Worm (Caenorhabditis elegans) whole organism, young adult: ENCODE results near the gene T07F10.3.

Experiments
- B0019.2 ChIP-seq: fragments of 200-800 bp; sonication (Bioruptor generic); conservative IDR thresholded peaks from 2 replicates; pipeline ENCODE4 v1.3.6; 2022; ENCODE audit warnings: missing genetic modification reagents, missing genetic modification characterization, missing compliant biosample characterization
- B0336.3 ChIP-seq: fragments of 200-800 bp; sonication (Bioruptor generic); IDR thresholded peaks from 2 replicates; pipeline ENCODE4 v1.3.6; 2022; ENCODE audit warnings: missing genetic modification characterization, missing compliant biosample characterization
- D2030.7 ChIP-seq: fragments of 200-800 bp; sonication (Bioruptor generic); IDR thresholded peaks from 2 replicates; pipeline ENCODE4 v1.3.6; 2022; ENCODE audit warnings: missing genetic modification reagents, missing genetic modification characterization, missing compliant biosample characterization
- F33H1.4 ChIP-seq: fragments of 200-800 bp; sonication (Bioruptor generic); IDR thresholded peaks from 2 replicates; pipeline ENCODE4 v1.3.6; 2022; ENCODE audit warnings: missing genetic modification reagents, missing genetic modification characterization, missing compliant biosample characterization
- F55B11.4 ChIP-seq: sonication (generic microtip); optimal IDR thresholded peaks from 2 replicates; lab custom pipeline; 2016; ENCODE audit warnings: missing compliant biosample characterization, missing genetic modification characterization, borderline replicate concordance; ENCODE audit not compliant: insufficient read depth
- F57C9.4 ChIP-seq: sonication (generic microtip); optimal IDR thresholded peaks from 2 replicates; lab custom pipeline; 2017; ENCODE audit warnings: mild to moderate bottlenecking, missing genetic modification characterization, missing compliant biosample characterization
- Y67H2A.10 ChIP-seq: fragments of 200-800 bp; sonication (Bioruptor generic); conservative IDR thresholded peaks from 2 replicates; pipeline ENCODE4 v1.3.6; 2022; ENCODE audit warnings: missing genetic modification reagents, missing genetic modification characterization, missing compliant biosample characterization
- Y79H2A.3 ChIP-seq: fragments of 200-800 bp; sonication (Bioruptor generic); conservative IDR thresholded peaks from 2 replicates; pipeline ENCODE4 v1.3.6; 2022; ENCODE audit warnings: missing genetic modification reagents, missing genetic modification characterization, missing compliant biosample characterization
- Y95B8A.8 ChIP-seq: fragments of 200-800 bp; sonication (Bioruptor generic); IDR thresholded peaks from 2 replicates; pipeline ENCODE4 v1.3.6; 2022; ENCODE audit warnings: missing genetic modification reagents, missing genetic modification characterization, missing compliant biosample characterization
- ZK185.1 ChIP-seq: sonication (generic microtip); optimal IDR thresholded peaks from 2 replicates; lab custom pipeline; 2016; ENCODE audit warnings: mild to moderate bottlenecking, missing genetic modification characterization, missing compliant biosample characterization; ENCODE audit not compliant: poor library complexity, severe bottlenecking
- akir-1 ChIP-seq: fragments of 200-800 bp; sonication (Bioruptor generic); optimal IDR thresholded peaks from 2 replicates; lab custom pipeline; 2018; ENCODE audit warnings: mild to moderate bottlenecking, missing genetic modification characterization, moderate library complexity, missing compliant biosample characterization
- athp-1 ChIP-seq: sonication (generic microtip); optimal IDR thresholded peaks from 2 replicates; lab custom pipeline; 2017; ENCODE audit warnings: mild to moderate bottlenecking, missing genetic modification characterization, missing compliant biosample characterization
- bed-1 ChIP-seq: fragments of 200-800 bp; sonication (Bioruptor generic); IDR thresholded peaks from 2 replicates; pipeline ENCODE4 v1.3.6; 2022; ENCODE audit warnings: missing genetic modification reagents, missing genetic modification characterization, missing compliant biosample characterization
- cebp-1 ChIP-seq, 2 experiments: fragments of 200-800 bp in 1 of 2; sonication (Bioruptor generic) in 1 of 2; sonication (generic microtip) in 1 of 2; IDR thresholded peaks in 1 of 2; optimal IDR thresholded peaks in 1 of 2; 2 replicates each; pipeline versions ENCODE4 v1.3.6 to Lab custom; 2017 to 2022; ENCODE audit warnings: missing compliant biosample characterization in 2 of 2, missing genetic modification characterization in 2 of 2, mild to moderate bottlenecking in 1 of 2, missing genetic modification reagents in 1 of 2, moderate library complexity in 1 of 2
- ceh-91 ChIP-seq: fragments of 200-800 bp; sonication (Bioruptor generic); IDR thresholded peaks from 2 replicates; pipeline ENCODE4 v1.3.6; 2022; ENCODE audit warnings: missing genetic modification reagents, missing genetic modification characterization, missing compliant biosample characterization
- die-1 ChIP-seq: sonication (generic microtip); optimal IDR thresholded peaks from 2 replicates; lab custom pipeline; 2016; ENCODE audit warnings: missing genotype, mild to moderate bottlenecking, missing genetic modification characterization, missing compliant biosample characterization
- dpff-1 ChIP-seq: sonication (generic microtip); optimal IDR thresholded peaks from 2 replicates; lab custom pipeline; 2017; ENCODE audit warnings: mild to moderate bottlenecking, missing genetic modification characterization, missing compliant biosample characterization
- efl-1 ChIP-seq: fragments of 150-350 bp; optimal IDR thresholded peaks from 2 replicates; lab custom pipeline; 2014; ENCODE audit warnings: missing biosample characterization, missing genetic modification reagents, missing genetic modification characterization
- egl-44 ChIP-seq: fragments of 200-800 bp; sonication (Bioruptor generic); IDR thresholded peaks from 2 replicates; pipeline ENCODE4 v1.3.6; 2022; ENCODE audit warnings: missing genetic modification reagents, missing genetic modification characterization, missing compliant biosample characterization
- egrh-3 ChIP-seq: fragments of 200-800 bp; sonication (Bioruptor generic); IDR thresholded peaks from 2 replicates; pipeline ENCODE4 v1.3.6; 2022; ENCODE audit warnings: missing genetic modification reagents, missing genetic modification characterization, missing compliant biosample characterization
- ekl-4 ChIP-seq: fragments of 200-800 bp; sonication (Bioruptor generic); IDR thresholded peaks from 2 replicates; pipeline ENCODE4 v1.3.6; 2022; ENCODE audit warnings: missing genetic modification reagents, missing genetic modification characterization, missing compliant biosample characterization
- gei-17 ChIP-seq: fragments of 200-800 bp; sonication (Bioruptor generic); optimal IDR thresholded peaks from 2 replicates; lab custom pipeline; 2018; ENCODE audit warnings: mild to moderate bottlenecking, missing genetic modification characterization, missing compliant biosample characterization
- hmg-20 ChIP-seq: fragments of 200-800 bp; sonication (Bioruptor generic); IDR thresholded peaks from 2 replicates; pipeline ENCODE4 v1.3.6; 2022; ENCODE audit warnings: missing genetic modification reagents, missing genetic modification characterization, missing compliant biosample characterization
- lsy-27 ChIP-seq: sonication (generic microtip); optimal IDR thresholded peaks from 2 replicates; lab custom pipeline; 2017; ENCODE audit warnings: missing genetic modification characterization, mild to moderate bottlenecking, missing compliant biosample characterization, antibody characterized with exemption, missing genotype, borderline replicate concordance; ENCODE audit not compliant: insufficient read depth
- madf-3 ChIP-seq: fragments of 200-800 bp; sonication (Bioruptor generic); IDR thresholded peaks from 2 replicates; pipeline ENCODE4 v1.3.6; 2022; ENCODE audit warnings: missing genetic modification reagents, missing genetic modification characterization, missing compliant biosample characterization
- mcd-1 ChIP-seq: fragments of 200-800 bp; sonication (Bioruptor generic); IDR thresholded peaks from 2 replicates; pipeline ENCODE4 v1.3.6; 2022; ENCODE audit warnings: missing genetic modification reagents, missing genetic modification characterization, missing compliant biosample characterization
- mxl-1 ChIP-seq: sonication (generic microtip); optimal IDR thresholded peaks from 2 replicates; lab custom pipeline; 2016; ENCODE audit warnings: missing genetic modification characterization, missing compliant biosample characterization
- nfya-1 ChIP-seq: sonication (generic microtip); optimal IDR thresholded peaks from 2 replicates; lab custom pipeline; 2017; ENCODE audit warnings: antibody characterized with exemption, missing compliant biosample characterization, missing genetic modification characterization, borderline replicate concordance; ENCODE audit not compliant: insufficient read depth
- nfyb-1 ChIP-seq: fragments of 200-800 bp; sonication (Bioruptor generic); IDR thresholded peaks from 2 replicates; pipeline ENCODE4 v1.3.6; 2022; ENCODE audit warnings: missing genetic modification reagents, missing genetic modification characterization, missing compliant biosample characterization
- nhr-27 ChIP-seq: fragments of 200-800 bp; sonication (Bioruptor generic); optimal IDR thresholded peaks from 2 replicates; lab custom pipeline; 2018; ENCODE audit warnings: mild to moderate bottlenecking, missing genetic modification characterization, moderate library complexity, missing compliant biosample characterization
- nhr-80 ChIP-seq: sonication (generic microtip); optimal IDR thresholded peaks from 2 replicates; lab custom pipeline; 2016; ENCODE audit warnings: missing genetic modification characterization, missing compliant biosample characterization
- rcor-1 ChIP-seq: fragments of 200-800 bp; sonication (Bioruptor generic); IDR thresholded peaks from 2 replicates; pipeline ENCODE4 v1.3.6; 2022; ENCODE audit warnings: missing genetic modification reagents, missing genetic modification characterization, missing compliant biosample characterization
- repo-1 ChIP-seq: sonication (generic microtip); optimal IDR thresholded peaks from 2 replicates; lab custom pipeline; 2017; ENCODE audit warnings: mild to moderate bottlenecking, missing genetic modification characterization, missing compliant biosample characterization
- sdz-38 ChIP-seq: sonication (generic microtip); optimal IDR thresholded peaks from 2 replicates; lab custom pipeline; 2016; ENCODE audit warnings: missing genotype, missing genetic modification characterization, missing compliant biosample characterization
- sptf-2 ChIP-seq: fragments of 200-800 bp; sonication (Bioruptor generic); optimal IDR thresholded peaks from 2 replicates; lab custom pipeline; 2018; ENCODE audit warnings: mild to moderate bottlenecking, missing genetic modification characterization, missing compliant biosample characterization
- tbp1 ChIP-seq: fragments of 200-800 bp; sonication (Bioruptor generic); optimal IDR thresholded peaks from 2 replicates; lab custom pipeline; 2018; ENCODE audit warnings: mild to moderate bottlenecking, missing genetic modification characterization, missing compliant biosample characterization
- tbx-9 ChIP-seq: sonication (generic microtip); optimal IDR thresholded peaks from 2 replicates; lab custom pipeline; 2016; ENCODE audit warnings: borderline replicate concordance, missing genetic modification characterization, inconsistent platforms, missing compliant biosample characterization
- tlf-1 ChIP-seq: fragments of 200-800 bp; sonication (Bioruptor generic); optimal IDR thresholded peaks from 2 replicates; lab custom pipeline; 2018; ENCODE audit warnings: mild to moderate bottlenecking, missing genetic modification characterization, missing compliant biosample characterization
- unc-62 ChIP-seq: fragments of 150-350 bp; optimal IDR thresholded peaks from 2 replicates; lab custom pipeline; 2014; ENCODE audit warnings: missing biosample characterization, missing genetic modification reagents, missing genetic modification characterization
- zim-3 ChIP-seq: sonication (generic microtip); optimal IDR thresholded peaks from 2 replicates; lab custom pipeline; 2017; ENCODE audit warnings: mild to moderate bottlenecking, missing genetic modification characterization, moderate library complexity, missing compliant biosample characterization
- ztf-3 ChIP-seq: fragments of 200-800 bp; sonication (Bioruptor generic); optimal IDR thresholded peaks from 2 replicates; lab custom pipeline; 2018; ENCODE audit warnings: mild to moderate bottlenecking, missing genetic modification characterization, missing compliant biosample characterization
- ztf-6 ChIP-seq: fragments of 200-800 bp; sonication (Bioruptor generic); IDR thresholded peaks from 2 replicates; pipeline ENCODE4 v1.3.6; 2022; ENCODE audit warnings: missing genetic modification reagents, missing genetic modification characterization, missing compliant biosample characterization

T07F10.3 gene

DNA sequence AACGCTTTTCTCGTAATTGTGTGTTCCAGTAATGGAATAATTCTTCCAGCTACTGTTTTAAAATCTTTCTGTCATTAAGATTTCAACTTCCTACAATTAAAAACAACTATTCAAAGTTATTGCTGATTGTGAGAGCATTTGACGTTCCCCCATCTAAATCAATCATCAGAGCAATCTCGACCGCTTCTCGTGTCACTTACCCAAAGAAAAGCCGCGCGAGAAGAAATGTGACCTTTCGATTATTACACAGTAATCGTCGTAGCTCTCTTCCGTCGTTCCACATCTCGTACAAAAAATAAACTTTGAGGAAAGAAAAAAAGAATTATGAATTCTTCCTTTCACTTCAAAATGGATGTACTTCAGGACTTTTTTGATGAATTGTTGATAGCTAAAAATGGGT is 37.6 kb upstream of the T07F10.3 start:
- TF ChIP-seq ztf-6 (no peak), lsy-27 (tag; lab: Kevin White, UChicago) (no peak), repo-1 (no peak), tbp1 (GFP tag; lab: Kevin White, UChicago) (no peak)

DNA sequence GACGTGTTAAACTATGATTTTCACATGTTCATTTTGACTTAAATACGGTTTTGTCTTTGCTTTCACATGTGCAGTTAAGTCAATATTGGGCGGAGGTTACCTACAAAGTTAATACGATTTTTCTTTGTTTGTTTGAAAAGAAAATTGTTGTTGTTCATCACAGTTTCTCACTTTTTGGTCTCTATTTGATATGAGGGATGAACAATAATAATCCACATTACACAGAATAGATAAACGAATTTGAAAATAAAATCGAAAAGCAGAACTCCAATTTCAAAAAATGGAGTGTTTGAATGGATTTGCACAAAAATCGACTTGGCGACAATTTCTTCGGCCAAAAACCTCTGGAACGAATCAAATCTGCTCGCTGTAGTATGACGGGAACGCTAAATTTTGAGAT is 36.9 kb upstream of the T07F10.3 start, which contains the start of gene ttr-29:
Gene ttr-29 (minus strand): TSS at position 101 of the 400 bp plus-strand sequence.
- TF ChIP-seq athp-1, result no peak
- no peak for TF ChIP-seq ekl-4 (GFP tag; lab: Robert Waterston, UW)
- no peak for TF ChIP-seq nhr-27 (tag; lab: Kevin White, UChicago)
- no peak for TF ChIP-seq ztf-3 (GFP tag; lab: Kevin White, UChicago)
- TF ChIP-seq B0019.2 (GFP tag; lab: Robert Waterston, UW), result no peak
- no peak for TF ChIP-seq bed-1 (GFP tag; lab: Robert Waterston, UW)

- TF ChIP-seq die-1 (no peak), tbx-9 (tag; lab: Kevin White, UChicago) (no peak), F33H1.4 (GFP tag; lab: Robert Waterston, UW) (no peak), ZK185.1 (tag; lab: Kevin White, UChicago) (no peak), lsy-27 (tag; lab: Kevin White, UChicago) (no peak), Y67H2A.10 (no peak), mxl-1 (tag; lab: Kevin White, UChicago) (no peak), efl-1 (GFP tag; lab: Kevin White, UChicago) (no peak), ztf-3 (GFP tag; lab: Kevin White, UChicago) (no peak), B0336.3 (GFP tag; lab: Robert Waterston, UW) (no peak), cebp-1 (GFP tag; IDR thresholded peaks at IDR 0.05; lab: Robert Waterston, UW) (no peak), cebp-1 (tag; optimal IDR thresholded peaks at IDR 0.05; lab: Kevin White, UChicago) (no peak), Y95B8A.8 (GFP tag; lab: Robert Waterston, UW) (no peak), zim-3 (tag; lab: Kevin White, UChicago) (no peak), dpff-1 (tag; lab: Kevin White, UChicago) (no peak), egl-44 (GFP tag; lab: Robert Waterston, UW) (no peak), Y79H2A.3 (GFP tag; lab: Robert Waterston, UW) (no peak), rcor-1 (no peak), unc-62 (GFP tag; lab: Kevin White, UChicago) (no peak), sptf-2 (no peak)
- TF ChIP-seq, all 124 proteins: peak for 0
These were observed 35.2 kb upstream of the T07F10.3 start, which contains the start of gene ttr-28 for ce11 chrV:12905074-12905473. Gene ttr-28, minus strand, starts transcription at chrV:12905174.

DNA sequence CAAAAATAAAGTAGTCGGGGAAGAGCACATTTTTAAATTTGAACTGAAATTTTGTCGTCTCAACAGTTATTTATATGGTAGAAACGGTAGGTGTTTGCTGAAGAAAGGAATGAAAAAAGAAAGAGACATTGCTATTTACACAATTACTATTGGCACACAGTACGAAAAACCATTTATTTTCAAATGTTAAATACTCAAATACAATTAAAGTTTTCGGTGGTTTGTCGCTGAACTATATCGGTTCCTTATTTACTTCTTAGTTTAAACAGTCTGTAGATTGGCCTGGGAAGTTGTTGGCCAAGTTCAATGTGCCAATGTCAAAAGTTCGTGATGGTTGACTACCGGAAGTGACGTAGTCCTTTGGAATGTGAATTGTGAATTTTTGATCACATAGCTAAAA is 34.2 kb upstream of the T07F10.3 start, which contains the start of gene ttr-27:
Gene ttr-27 (minus strand): TSS at position 45 of the 400 bp plus-strand sequence.
- TF ChIP-seq nfya-1, result no peak
- TF ChIP-seq F57C9.4, result no peak
- TF ChIP-seq egrh-3 (GFP tag; lab: Robert Waterston, UW), result no peak
- no peak for TF ChIP-seq ceh-91 (GFP tag; lab: Robert Waterston, UW)
- TF ChIP-seq mcd-1 (GFP tag; lab: Robert Waterston, UW), result no peak
- TF ChIP-seq D2030.7, result no peak
- TF ChIP-seq madf-3 (GFP tag; lab: Robert Waterston, UW), result no peak
- TF ChIP-seq hmg-20, result no peak
- TF ChIP-seq lsy-27 (tag; lab: Kevin White, UChicago), result no peak
- TF ChIP-seq sdz-38, result no peak
- no peak for TF ChIP-seq nhr-80
- no peak for TF ChIP-seq gei-17 (GFP tag; lab: Kevin White, UChicago)
- no peak for TF ChIP-seq akir-1
- TF ChIP-seq nfyb-1, result no peak
- no peak for TF ChIP-seq tlf-1 (GFP tag; lab: Kevin White, UChicago)
- no peak for TF ChIP-seq B0019.2 (GFP tag; lab: Robert Waterston, UW)
- TF ChIP-seq mxl-1 (tag; lab: Kevin White, UChicago), result no peak
- no peak for TF ChIP-seq F55B11.4 (tag; lab: Kevin White, UChicago)
- no peak for TF ChIP-seq cebp-1 (GFP tag; IDR thresholded peaks at IDR 0.05; lab: Robert Waterston, UW)
- TF ChIP-seq cebp-1 (tag; optimal IDR thresholded peaks at IDR 0.05; lab: Kevin White, UChicago), result no peak
